Worm (Caenorhabditis elegans): ENCODE data around the gene ZK813.6.

ZK813.6 gene

ce11 chrX:3424516-3424915 is at the start of gene ZK813.6:
Gene ZK813.6, plus strand, starts transcription at chrX:3424816.
- TF ChIP-seq aly-1 (tag; optimal IDR thresholded peaks at IDR 0.05), result no peak
- TF ChIP-seq scrt-1 (GFP tag; IDR thresholded peaks at IDR 0.05), result no peak
- TF ChIP-seq ama-1 (optimal IDR thresholded peaks at IDR 0.05), result no peak
- no peak for TF ChIP-seq tbx-11 (GFP tag; IDR thresholded peaks at IDR 0.05)
- no peak for TF ChIP-seq hnd-1 (tag; optimal IDR thresholded peaks at IDR 0.05)
- no peak for TF ChIP-seq ets-7 (tag; optimal IDR thresholded peaks at IDR 0.05)
- TF ChIP-seq tra-4 (tag; optimal IDR thresholded peaks at IDR 0.05), result no peak
- no peak for TF ChIP-seq hmbx-1 (tag; optimal IDR thresholded peaks at IDR 0.05)

ce11 chrX:3375320-3375719 is 49.3 kb upstream of the ZK813.6 start:
- TF ChIP-seq flt-1 (GFP tag; IDR thresholded peaks at IDR 0.05) (no peak), B0310.2 (tag; optimal IDR thresholded peaks at IDR 0.05) (no peak), hmg-4 (GFP tag; optimal IDR thresholded peaks at IDR 0.05) (no peak), pes-1 (GFP tag; IDR thresholded peaks at IDR 0.05) (no peak), hnd-1 (tag; optimal IDR thresholded peaks at IDR 0.05) (no peak), sea-1 (GFP tag; conservative IDR thresholded peaks at IDR 0.05) (no peak), tbx-37 (GFP tag; conservative IDR thresholded peaks at IDR 0.05) (no peak), ama-1 (optimal IDR thresholded peaks at IDR 0.05) (no peak), tra-4 (tag; optimal IDR thresholded peaks at IDR 0.05) (no peak), ceh-13 (GFP tag; optimal IDR thresholded peaks at IDR 0.05) (no peak), F13C5.2 (tag; optimal IDR thresholded peaks at IDR 0.05) (no peak), ets-7 (tag; optimal IDR thresholded peaks at IDR 0.05) (no peak), ceh-36 (tag; optimal IDR thresholded peaks at IDR 0.05) (no peak), tbx-11 (GFP tag; IDR thresholded peaks at IDR 0.05) (no peak), scrt-1 (GFP tag; IDR thresholded peaks at IDR 0.05) (no peak), aly-1 (tag; optimal IDR thresholded peaks at IDR 0.05) (no peak), hmbx-1 (tag; optimal IDR thresholded peaks at IDR 0.05) (no peak)

- no peak for TF ChIP-seq ceh-13 (GFP tag; optimal IDR thresholded peaks at IDR 0.05)
Observed at ce11 chrX:3379114-3379513, 45.5 kb upstream of the ZK813.6 start, which contains the start of gene sorf-1. Gene sorf-1, minus strand, starts transcription at chrX:3379248.

- TF ChIP-seq B0310.2 (tag; optimal IDR thresholded peaks at IDR 0.05), result no peak
- TF ChIP-seq hnd-1 (tag; optimal IDR thresholded peaks at IDR 0.05), result no peak
- TF ChIP-seq scrt-1 (GFP tag; IDR thresholded peaks at IDR 0.05), result no peak
Observed at ce11 chrX:3380167-3380566, 44.4 kb upstream of the ZK813.6 start, which contains the start of gene ZK563.7. Gene ZK563.7, plus strand, starts transcription at chrX:3380467.

- TF ChIP-seq scrt-1 (GFP tag; IDR thresholded peaks at IDR 0.05), result no peak
- no peak for TF ChIP-seq ceh-36 (tag; optimal IDR thresholded peaks at IDR 0.05)
- TF ChIP-seq hmg-4 (GFP tag; optimal IDR thresholded peaks at IDR 0.05), result no peak
- TF ChIP-seq pes-1 (GFP tag; IDR thresholded peaks at IDR 0.05), result no peak
- TF ChIP-seq flt-1 (GFP tag; IDR thresholded peaks at IDR 0.05), result no peak
- TF ChIP-seq hnd-1 (tag; optimal IDR thresholded peaks at IDR 0.05), result no peak
- no peak for TF ChIP-seq ets-7 (tag; optimal IDR thresholded peaks at IDR 0.05)
- TF ChIP-seq sea-1 (GFP tag; conservative IDR thresholded peaks at IDR 0.05), result no peak
- no peak for TF ChIP-seq tra-4 (tag; optimal IDR thresholded peaks at IDR 0.05)
- no peak for TF ChIP-seq tbx-11 (GFP tag; IDR thresholded peaks at IDR 0.05)
- TF ChIP-seq tbx-37 (GFP tag; conservative IDR thresholded peaks at IDR 0.05), result no peak
- TF ChIP-seq ama-1 (optimal IDR thresholded peaks at IDR 0.05), result no peak
- TF ChIP-seq aly-1 (tag; optimal IDR thresholded peaks at IDR 0.05), result no peak
- no peak for TF ChIP-seq ceh-13 (GFP tag; optimal IDR thresholded peaks at IDR 0.05)
- no peak for TF ChIP-seq B0310.2 (tag; optimal IDR thresholded peaks at IDR 0.05)
- no peak for TF ChIP-seq F13C5.2 (tag; optimal IDR thresholded peaks at IDR 0.05)
- no peak for TF ChIP-seq hmbx-1 (tag; optimal IDR thresholded peaks at IDR 0.05)
Observed at ce11 chrX:3385362-3385761, 39.3 kb upstream of the ZK813.6 start, which contains the start of gene acp-1. Gene acp-1, minus strand, starts transcription at chrX:3385462.

- no peak for TF ChIP-seq flt-1 (GFP tag; IDR thresholded peaks at IDR 0.05)
- no peak for TF ChIP-seq scrt-1 (GFP tag; IDR thresholded peaks at IDR 0.05)
Observed at ce11 chrX:3393562-3393961, 31.1 kb upstream of the ZK813.6 start, which contains the start of gene slcf-2. Gene slcf-2, plus strand, starts transcription at chrX:3393862.

ce11 chrX:3396735-3397134 is 27.9 kb upstream of the ZK813.6 start:
- TF ChIP-seq tra-4 (tag; optimal IDR thresholded peaks at IDR 0.05) (no peak), hmg-4 (GFP tag; optimal IDR thresholded peaks at IDR 0.05) (no peak), ceh-36 (tag; optimal IDR thresholded peaks at IDR 0.05) (no peak), tbx-37 (GFP tag; conservative IDR thresholded peaks at IDR 0.05) (no peak), hnd-1 (tag; optimal IDR thresholded peaks at IDR 0.05) (no peak), B0310.2 (tag; optimal IDR thresholded peaks at IDR 0.05) (no peak), hmbx-1 (tag; optimal IDR thresholded peaks at IDR 0.05) (no peak), pes-1 (GFP tag; IDR thresholded peaks at IDR 0.05) (no peak), ama-1 (optimal IDR thresholded peaks at IDR 0.05) (no peak), aly-1 (tag; optimal IDR thresholded peaks at IDR 0.05) (no peak), sea-1 (GFP tag; conservative IDR thresholded peaks at IDR 0.05) (no peak), flt-1 (GFP tag; IDR thresholded peaks at IDR 0.05) (no peak), F13C5.2 (tag; optimal IDR thresholded peaks at IDR 0.05) (no peak), ceh-13 (GFP tag; optimal IDR thresholded peaks at IDR 0.05) (no peak)

- no peak for TF ChIP-seq hnd-1 (tag; optimal IDR thresholded peaks at IDR 0.05)
- no peak for TF ChIP-seq B0310.2 (tag; optimal IDR thresholded peaks at IDR 0.05)
- TF ChIP-seq flt-1 (GFP tag; IDR thresholded peaks at IDR 0.05), result no peak
- TF ChIP-seq ceh-36 (tag; optimal IDR thresholded peaks at IDR 0.05), result no peak
- TF ChIP-seq hmg-4 (GFP tag; optimal IDR thresholded peaks at IDR 0.05), result no peak
- TF ChIP-seq scrt-1 (GFP tag; IDR thresholded peaks at IDR 0.05), result no peak
- TF ChIP-seq ets-7 (tag; optimal IDR thresholded peaks at IDR 0.05), result no peak
- TF ChIP-seq hmbx-1 (tag; optimal IDR thresholded peaks at IDR 0.05), result no peak
- TF ChIP-seq sea-1 (GFP tag; conservative IDR thresholded peaks at IDR 0.05), result no peak
- TF ChIP-seq ceh-13 (GFP tag; optimal IDR thresholded peaks at IDR 0.05), result no peak
- TF ChIP-seq F13C5.2 (tag; optimal IDR thresholded peaks at IDR 0.05), result no peak
- no peak for TF ChIP-seq tra-4 (tag; optimal IDR thresholded peaks at IDR 0.05)
- TF ChIP-seq tbx-37 (GFP tag; conservative IDR thresholded peaks at IDR 0.05), result no peak
- no peak for TF ChIP-seq tbx-11 (GFP tag; IDR thresholded peaks at IDR 0.05)
- no peak for TF ChIP-seq aly-1 (tag; optimal IDR thresholded peaks at IDR 0.05)
- no peak for TF ChIP-seq ama-1 (optimal IDR thresholded peaks at IDR 0.05)
- no peak for TF ChIP-seq pes-1 (GFP tag; IDR thresholded peaks at IDR 0.05)
Observed at ce11 chrX:3399917-3400316, 24.7 kb upstream of the ZK813.6 start, which contains the start of gene cht-1. Gene cht-1, minus strand, starts transcription at chrX:3400017.
